Fruit fly (Drosophila melanogaster): Measurements from ENCODE around the gene CG14445.

CG14445 gene

dm6 chrX:6224225-6225190 lies 12.6 kb upstream of the CG14445 start, which contains the start of gene sqh:
TSS of gene sqh (minus strand) at chrX:6225140.
- TF ChIP-seq psq (optimal IDR thresholded peaks at IDR 0.05) (no peak), pan (optimal IDR thresholded peaks at IDR 0.05) (peak; percentile 22)

dm6 chrX:6225472-6226049 lies 11.6 kb upstream of the CG14445 start, which contains the start of gene dtn:
TSS of gene dtn (plus strand) at chrX:6225647.
- TF ChIP-seq CG8478 (optimal IDR thresholded peaks at IDR 0.05) (no peak), Dll (optimal IDR thresholded peaks at IDR 0.05) (no peak), usp (GFP tag; optimal IDR thresholded peaks at IDR 0.05) (no peak), EcR (GFP tag; optimal IDR thresholded peaks at IDR 0.05) (no peak), pan (optimal IDR thresholded peaks at IDR 0.05) (no peak), psq (optimal IDR thresholded peaks at IDR 0.05) (no peak)

- TF ChIP-seq EcR (GFP tag; optimal IDR thresholded peaks at IDR 0.05) (no peak), CG8478 (optimal IDR thresholded peaks at IDR 0.05) (no peak), psq (optimal IDR thresholded peaks at IDR 0.05) (no peak), Dll (optimal IDR thresholded peaks at IDR 0.05) (no peak), pan (optimal IDR thresholded peaks at IDR 0.05) (no peak), usp (GFP tag; optimal IDR thresholded peaks at IDR 0.05) (no peak)
These were observed 5.4 kb upstream of the CG14445 start for dm6 chrX:6231764-6232163.

dm6 chrX:6252897-6253540 lies 15.9 kb downstream of the CG14445 start:
- TF ChIP-seq EcR (GFP tag; optimal IDR thresholded peaks at IDR 0.05) (no peak), Dll (optimal IDR thresholded peaks at IDR 0.05) (no peak), psq (optimal IDR thresholded peaks at IDR 0.05) (no peak), CG8478 (optimal IDR thresholded peaks at IDR 0.05) (no peak)

- no peak for TF ChIP-seq CG8478 (optimal IDR thresholded peaks at IDR 0.05)
- TF ChIP-seq pan (optimal IDR thresholded peaks at IDR 0.05), result no peak
- TF ChIP-seq Dll (optimal IDR thresholded peaks at IDR 0.05), result no peak
- no peak for TF ChIP-seq psq (optimal IDR thresholded peaks at IDR 0.05)
- TF ChIP-seq usp (GFP tag; optimal IDR thresholded peaks at IDR 0.05), result no peak
- TF ChIP-seq EcR (GFP tag; optimal IDR thresholded peaks at IDR 0.05), result no peak
These were observed 16.6 kb downstream of the CG14445 start for dm6 chrX:6253701-6254100.

- TF ChIP-seq pan (optimal IDR thresholded peaks at IDR 0.05), result no peak
These were observed 17.7 kb downstream of the CG14445 start for dm6 chrX:6254617-6255349.

dm6 chrX:6255414-6255915 lies 18.4 kb downstream of the CG14445 start, which contains the start of the genes Rbcn-3A and Spx:
TSS of gene Rbcn-3A (minus strand) at chrX:6255487.
TSS of gene Spx (plus strand) at chrX:6255822.
- TF ChIP-seq usp (GFP tag; optimal IDR thresholded peaks at IDR 0.05), result no peak
- no peak for TF ChIP-seq Dll (optimal IDR thresholded peaks at IDR 0.05)
- TF ChIP-seq pan (optimal IDR thresholded peaks at IDR 0.05), result no peak
- no peak for TF ChIP-seq psq (optimal IDR thresholded peaks at IDR 0.05)
- no peak for TF ChIP-seq EcR (GFP tag; optimal IDR thresholded peaks at IDR 0.05)
- no peak for TF ChIP-seq CG8478 (optimal IDR thresholded peaks at IDR 0.05)

- TF ChIP-seq CG8478 (optimal IDR thresholded peaks at IDR 0.05) (no peak), EcR (GFP tag; optimal IDR thresholded peaks at IDR 0.05) (no peak)
These were observed 22.6 kb downstream of the CG14445 start for dm6 chrX:6259696-6260095.

- TF ChIP-seq CG8478 (optimal IDR thresholded peaks at IDR 0.05) (no peak), psq (optimal IDR thresholded peaks at IDR 0.05) (no peak), usp (GFP tag; optimal IDR thresholded peaks at IDR 0.05) (no peak), Dll (optimal IDR thresholded peaks at IDR 0.05) (no peak), EcR (GFP tag; optimal IDR thresholded peaks at IDR 0.05) (no peak), pan (optimal IDR thresholded peaks at IDR 0.05) (no peak)
These were observed 23.8 kb downstream of the CG14445 start, which contains the start of gene Josd for dm6 chrX:6260900-6261299. TSS of gene Josd (plus strand) at chrX:6261169.

- TF ChIP-seq psq (optimal IDR thresholded peaks at IDR 0.05) (no peak), CG8478 (optimal IDR thresholded peaks at IDR 0.05) (no peak), usp (GFP tag; optimal IDR thresholded peaks at IDR 0.05) (no peak)
These were observed 26.6 kb downstream of the CG14445 start for dm6 chrX:6263614-6264130.

- TF ChIP-seq pan (optimal IDR thresholded peaks at IDR 0.05) (no peak), CG8478 (optimal IDR thresholded peaks at IDR 0.05) (no peak), usp (GFP tag; optimal IDR thresholded peaks at IDR 0.05) (no peak), psq (optimal IDR thresholded peaks at IDR 0.05) (no peak), Dll (optimal IDR thresholded peaks at IDR 0.05) (no peak), EcR (GFP tag; optimal IDR thresholded peaks at IDR 0.05) (no peak)
These were observed 27.3 kb downstream of the CG14445 start for dm6 chrX:6264456-6264855.

Measured in whole organism.